Worm (Caenorhabditis elegans): ENCODE data around the gene sgn-1.

DNA sequence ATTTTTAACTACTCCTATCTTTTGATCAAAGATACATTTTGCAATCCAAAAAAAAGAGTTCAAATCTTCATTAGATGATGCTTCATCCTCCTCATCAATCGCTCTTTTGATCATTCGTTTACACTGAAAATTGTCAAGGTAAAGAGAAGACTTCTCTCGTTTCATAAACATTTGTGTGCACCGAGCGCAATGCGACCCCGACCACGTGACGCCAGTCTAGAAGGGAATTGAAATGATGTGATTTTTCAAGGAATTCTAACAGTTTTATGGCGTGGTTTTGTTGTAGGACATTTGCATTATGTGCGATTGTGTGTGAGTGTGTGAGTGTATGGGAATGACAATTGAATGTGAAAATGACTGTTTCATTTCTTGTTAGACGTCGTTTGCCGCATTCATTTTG, 42.2 kb downstream of the sgn-1 start:
- TF ChIP-seq snpc-4 (GFP tag; optimal IDR thresholded peaks at IDR 0.05) (no peak), snpc-4 (tag; optimal IDR thresholded peaks at IDR 0.05) (no peak), aptf-3 (GFP tag; IDR thresholded peaks at IDR 0.05) (no peak), F23B12.7 (tag; optimal IDR thresholded peaks at IDR 0.05; ENCODE audit: insufficient read depth) (no peak), let-607 (tag; optimal IDR thresholded peaks at IDR 0.05) (no peak), attf-3 (GFP tag; conservative IDR thresholded peaks at IDR 0.05) (no peak)
